Fruit fly (Drosophila melanogaster): ENCODE data around the gene CG14551.

Gene CG14551

DNA sequence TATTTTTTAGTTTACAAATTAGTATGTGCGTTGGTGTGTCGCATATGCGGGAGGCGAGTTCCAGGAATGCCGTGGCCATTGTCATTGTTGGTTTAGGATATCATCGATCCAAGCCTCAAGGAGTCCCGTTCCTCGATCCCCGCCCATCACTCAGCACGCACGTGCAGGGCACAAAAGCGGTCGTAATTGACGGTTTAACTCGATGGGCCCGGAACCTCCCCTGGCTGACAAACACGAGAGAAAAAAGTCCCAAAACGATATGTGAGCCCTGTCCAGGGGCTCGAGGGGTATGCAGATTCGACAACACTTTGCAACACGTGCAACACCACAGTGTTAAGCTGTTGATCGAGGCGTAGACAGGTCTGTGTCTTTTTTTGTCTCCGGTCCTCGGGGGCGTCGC, 34.9 kb downstream of the CG14551 start (continued):
- TF ChIP-seq Stat92E (GFP tag; optimal IDR thresholded peaks at IDR 0.05) (peak in 1 of 3 experiments; percentile 56), Ssrp (tag; optimal IDR thresholded peaks at IDR 0.05) (no peak), knrl (GFP tag; IDR thresholded peaks at IDR 0.05; ENCODE audit: partially characterized antibody) (no peak), Side (GFP tag; optimal IDR thresholded peaks at IDR 0.05) (no peak), CG33213 (GFP tag; optimal IDR thresholded peaks at IDR 0.05) (no peak), br (optimal IDR thresholded peaks at IDR 0.05) (no peak), her (GFP tag; optimal IDR thresholded peaks at IDR 0.05) (no peak), Poxn (GFP tag; IDR thresholded peaks at IDR 0.05) (no peak), trem (tag; optimal IDR thresholded peaks at IDR 0.05) (no peak), C15 (GFP tag; IDR thresholded peaks at IDR 0.05) (no peak), CG8924 (tag; optimal IDR thresholded peaks at IDR 0.05) (no peak), psq (GFP tag; optimal IDR thresholded peaks at IDR 0.05) (no peak), cato (GFP tag; optimal IDR thresholded peaks at IDR 0.05; ENCODE audit: borderline replicate concordance) (no peak), CG2120 (GFP tag; optimal IDR thresholded peaks at IDR 0.05) (no peak), Fer3 (tag; optimal IDR thresholded peaks at IDR 0.05) (no peak), caup (GFP tag; optimal IDR thresholded peaks at IDR 0.05; ENCODE audit: severe bottlenecking) (no peak), bcd (GFP tag; optimal IDR thresholded peaks at IDR 0.05) (no peak), kni (GFP tag; optimal IDR thresholded peaks at IDR 0.05) (peak; percentile 71), NFAT (GFP tag; IDR thresholded peaks at IDR 0.05) (no peak), CG11696 (GFP tag; IDR thresholded peaks at IDR 0.05) (no peak), zfh2 (GFP tag; optimal IDR thresholded peaks at IDR 0.05) (no peak), ab (GFP tag; optimal IDR thresholded peaks at IDR 0.05) (no peak), CG3065 (GFP tag; optimal IDR thresholded peaks at IDR 0.05) (no peak), CG1832 (GFP tag; optimal IDR thresholded peaks at IDR 0.05) (no peak), Ptx1 (GFP tag; IDR thresholded peaks at IDR 0.05) (no peak), tll (GFP tag; optimal IDR thresholded peaks at IDR 0.05) (peak in 1 of 2 experiments; percentile 4)

dm6 chr3R:26026631-26027274, 36.1 kb downstream of the CG14551 start:
- TF ChIP-seq Opbp (GFP tag; IDR thresholded peaks at IDR 0.05; ENCODE audit: partially characterized antibody) (no peak), grn (GFP tag; optimal IDR thresholded peaks at IDR 0.05) (peak; percentile 98), Dbx (GFP tag; IDR thresholded peaks at IDR 0.05) (no peak), Kr (GFP tag; optimal IDR thresholded peaks at IDR 0.05) (peak; percentile 49), sens (GFP tag) (peak; percentile 67), CG17359 (tag; optimal IDR thresholded peaks at IDR 0.05) (peak; percentile 71), Awh (GFP tag; IDR thresholded peaks at IDR 0.05) (0 out of 2 replicates have a peak, but pooled peaks have one; percentile 45), NFAT (GFP tag; IDR thresholded peaks at IDR 0.05) (no peak), sim (GFP tag; IDR thresholded peaks at IDR 0.05) (0 out of 2 replicates have a peak, but pooled peaks have one; percentile 23), salm (tag; optimal IDR thresholded peaks at IDR 0.05) (no peak), trem (tag; optimal IDR thresholded peaks at IDR 0.05) (no peak), Elba2 (GFP tag; optimal IDR thresholded peaks at IDR 0.05) (no peak), pros (GFP tag; optimal IDR thresholded peaks at IDR 0.05) (peak; percentile 75), crol (GFP tag; IDR thresholded peaks at IDR 0.05) (peak; percentile 53; the same call in 1 of the 2 replicates), CG12155 (GFP tag; optimal IDR thresholded peaks at IDR 0.05) (no peak), pum (GFP tag; optimal IDR thresholded peaks at IDR 0.05) (no peak), CG4360 (GFP tag; IDR thresholded peaks at IDR 0.05) (no peak), CG2116 (GFP tag; optimal IDR thresholded peaks at IDR 0.05) (no peak), sqz (GFP tag; optimal IDR thresholded peaks at IDR 0.05) (peak; percentile 93), Stat92E (GFP tag; optimal IDR thresholded peaks at IDR 0.05) (peak in 1 of 3 experiments; percentile 57), chinmo (GFP tag; IDR thresholded peaks at IDR 0.05; ENCODE audit: partially characterized antibody) (no peak), CG10462 (GFP tag; optimal IDR thresholded peaks at IDR 0.05) (no peak), Dll (GFP tag; IDR thresholded peaks at IDR 0.05; ENCODE audit: partially characterized antibody) (no peak), D (optimal IDR thresholded peaks at IDR 0.05) (peak; percentile 38), D (GFP tag; optimal IDR thresholded peaks at IDR 0.05) (peak; percentile 15), CG5180 (GFP tag; optimal IDR thresholded peaks at IDR 0.05) (no peak), p53 (GFP tag; optimal IDR thresholded peaks at IDR 0.05) (peak; percentile 33)

Data from whole organism, embryonic.